Worm (Caenorhabditis elegans): Measurements from ENCODE around the gene ufd-3.

ufd-3 gene

ce11 chrII:9914999-9915398 is 25.6 kb upstream of the ufd-3 start, which contains the start of gene F26C11.3:
F26C11.3 (minus strand) TSS chrII:9915099.
- no peak for TF ChIP-seq aha-1 (tag; optimal IDR thresholded peaks at IDR 0.05)
- no peak for TF ChIP-seq Y116A8C.19 (tag; optimal IDR thresholded peaks at IDR 0.05; ENCODE audit: borderline replicate concordance)
- no peak for TF ChIP-seq grh-1 (GFP tag; IDR thresholded peaks at IDR 0.05)
- no peak for TF ChIP-seq fos-1 (tag; optimal IDR thresholded peaks at IDR 0.05)
- TF ChIP-seq pax-3 (tag; optimal IDR thresholded peaks at IDR 0.05) = no peak
- no peak for TF ChIP-seq dpl-1 (GFP tag; optimal IDR thresholded peaks at IDR 0.05)
- no peak for TF ChIP-seq dsc-1 (tag; optimal IDR thresholded peaks at IDR 0.05)
- no peak for TF ChIP-seq ama-1 (optimal IDR thresholded peaks at IDR 0.05)
- no peak for TF ChIP-seq sup-37 (GFP tag; optimal IDR thresholded peaks at IDR 0.05)
- no peak for TF ChIP-seq hlh-4 (tag; optimal IDR thresholded peaks at IDR 0.05)
- no peak for TF ChIP-seq mep-1 (tag; optimal IDR thresholded peaks at IDR 0.05)
- no peak for TF ChIP-seq C16A3.4 (tag; optimal IDR thresholded peaks at IDR 0.05)
- no peak for TF ChIP-seq zip-4 (GFP tag; optimal IDR thresholded peaks at IDR 0.05)
- TF ChIP-seq ceh-88 (GFP tag; IDR thresholded peaks at IDR 0.05) = no peak
- TF ChIP-seq mab-9 (GFP tag; IDR thresholded peaks at IDR 0.05) = no peak
- no peak for TF ChIP-seq vab-15 (tag; optimal IDR thresholded peaks at IDR 0.05)
- TF ChIP-seq xbp-1 (tag; optimal IDR thresholded peaks at IDR 0.05) = no peak
- no peak for TF ChIP-seq pag-3 (tag; optimal IDR thresholded peaks at IDR 0.05; ENCODE audit: borderline replicate concordance, insufficient read depth)
- no peak for TF ChIP-seq nhr-237 (tag; optimal IDR thresholded peaks at IDR 0.05)
- no peak for TF ChIP-seq ztf-4 (tag; optimal IDR thresholded peaks at IDR 0.05)

- no peak for TF ChIP-seq ceh-63 (GFP tag; optimal IDR thresholded peaks at IDR 0.05)
- no peak for TF ChIP-seq alr-1 (tag; optimal IDR thresholded peaks at IDR 0.05; ENCODE audit: borderline replicate concordance)
- TF ChIP-seq fos-1 (tag; optimal IDR thresholded peaks at IDR 0.05) = no peak
Measured at ce11 chrII:9916177-9916576, 24.4 kb upstream of the ufd-3 start, which contains the start of gene F26C11.4. F26C11.4 (minus strand) TSS chrII:9916277.

ce11 chrII:9917904-9918303 is 22.6 kb upstream of the ufd-3 start, which contains the start of gene C05C10.8:
C05C10.8 (minus strand) TSS chrII:9918004.
- TF ChIP-seq xbp-1 (tag; optimal IDR thresholded peaks at IDR 0.05) = no peak
- no peak for TF ChIP-seq egl-27 (tag; optimal IDR thresholded peaks at IDR 0.05)
- no peak for TF ChIP-seq unc-98 (GFP tag; IDR thresholded peaks at IDR 0.05)
- TF ChIP-seq efl-1 (optimal IDR thresholded peaks at IDR 0.05) = no peak
- peak in 1 of 2 experiments; percentile 32 for TF ChIP-seq efl-1 (GFP tag; optimal IDR thresholded peaks at IDR 0.05 in 1 of 2)

- TF ChIP-seq zag-1 (tag; optimal IDR thresholded peaks at IDR 0.05) (no peak), xbp-1 (tag; optimal IDR thresholded peaks at IDR 0.05) (no peak), efl-3 (GFP tag; optimal IDR thresholded peaks at IDR 0.05) (no peak), ceh-90 (tag; optimal IDR thresholded peaks at IDR 0.05) (no peak), nhr-11 (tag; optimal IDR thresholded peaks at IDR 0.05) (no peak), dpl-1 (GFP tag; optimal IDR thresholded peaks at IDR 0.05) (no peak), elt-3 (tag; optimal IDR thresholded peaks at IDR 0.05) (no peak), vab-15 (tag; optimal IDR thresholded peaks at IDR 0.05) (no peak), ztf-11 (tag; optimal IDR thresholded peaks at IDR 0.05) (no peak), alr-1 (tag; optimal IDR thresholded peaks at IDR 0.05; ENCODE audit: borderline replicate concordance) (no peak), efl-1 (optimal IDR thresholded peaks at IDR 0.05) (no peak), efl-1 (GFP tag; optimal IDR thresholded peaks at IDR 0.05 in 1 of 2) (no peak), unc-130 (tag; optimal IDR thresholded peaks at IDR 0.05) (no peak), lir-3 (tag; optimal IDR thresholded peaks at IDR 0.05; ENCODE audit: poor library complexity) (no peak), aha-1 (tag; optimal IDR thresholded peaks at IDR 0.05) (no peak), hlh-17 (GFP tag; optimal IDR thresholded peaks at IDR 0.05; ENCODE audit: borderline replicate concordance) (no peak)
Measured at ce11 chrII:9920468-9920867, 20.1 kb upstream of the ufd-3 start, which contains the start of gene pho-10. pho-10 (minus strand) TSS chrII:9920568.
